Worm (Caenorhabditis elegans) whole organism, L4 larva: ENCODE data around the gene chs-2.

Experiments
- lin-13 ChIP-seq: fragments of 150-350 bp; optimal IDR thresholded peaks from 2 replicates; lab custom pipeline; 2014; ENCODE audit warnings: missing biosample characterization, missing genetic modification reagents, missing genetic modification characterization
- nhr-42 ChIP-seq: fragments of 200-800 bp; sonication (Bioruptor generic); IDR thresholded peaks from 2 replicates; pipeline ENCODE4 v1.3.6; 2022; ENCODE audit warnings: missing genetic modification characterization, missing compliant biosample characterization
- snpc-4 ChIP-seq: fragments of 150-350 bp; optimal IDR thresholded peaks from 2 replicates; lab custom pipeline; 2014; ENCODE audit warnings: missing biosample characterization, missing genetic modification characterization
- tag-97 ChIP-seq: fragments of 200-800 bp; sonication (Bioruptor generic); IDR thresholded peaks from 2 replicates; pipeline ENCODE4 v1.3.6; 2022; ENCODE audit warnings: missing genetic modification characterization, missing compliant biosample characterization
- zag-1 ChIP-seq: fragments of 150-350 bp; optimal IDR thresholded peaks from 2 replicates; lab custom pipeline; 2014; ENCODE audit warnings: missing biosample characterization, missing genetic modification characterization

- TF ChIP-seq lin-13 (GFP tag; lab: Kevin White, UChicago) (no peak), tag-97 (GFP tag; lab: Robert Waterston, UW) (no peak), zag-1 (tag; lab: Kevin White, UChicago) (no peak), nhr-42 (GFP tag; lab: Robert Waterston, UW) (no peak), snpc-4 (no peak)
Measured at ce11 chrII:186504-186903, 10.3 kb upstream of the chs-2 start, which contains the start of gene T01D1.8.
